Fruit fly (Drosophila melanogaster): ENCODE results near the gene CG32024.

Gene CG32024

dm6 chr3L:8852907-8853306, 45.5 kb downstream of the CG32024 start (continued):
- TF ChIP-seq Vsx1 (GFP tag; optimal IDR thresholded peaks at IDR 0.05) (no peak), slp2 (GFP tag; optimal IDR thresholded peaks at IDR 0.05) (no peak), cato (GFP tag; optimal IDR thresholded peaks at IDR 0.05; ENCODE audit: borderline replicate concordance) (no peak), CG16815 (GFP tag; optimal IDR thresholded peaks at IDR 0.05) (no peak), gsb (GFP tag; IDR thresholded peaks at IDR 0.05) (no peak), CG5180 (GFP tag; optimal IDR thresholded peaks at IDR 0.05) (no peak), az2 (GFP tag; optimal IDR thresholded peaks at IDR 0.05) (no peak), CG17359 (tag; optimal IDR thresholded peaks at IDR 0.05) (no peak), aop (GFP tag; IDR thresholded peaks at IDR 0.05) (no peak), ac (GFP tag; optimal IDR thresholded peaks at IDR 0.05) (no peak), Lpt (GFP tag; optimal IDR thresholded peaks at IDR 0.05) (no peak), CG18764 (GFP tag; optimal IDR thresholded peaks at IDR 0.05) (no peak), CG15514 (GFP tag; optimal IDR thresholded peaks at IDR 0.05) (no peak), tgo (GFP tag; IDR thresholded peaks at IDR 0.05) (peak; percentile 43; the same call in 2 of the 3 replicates), sna (GFP tag; IDR thresholded peaks at IDR 0.05; ENCODE audit: partially characterized antibody) (no peak), Atf3 (GFP tag; optimal IDR thresholded peaks at IDR 0.05) (no peak), ERR (GFP tag; optimal IDR thresholded peaks at IDR 0.05) (no peak), Drgx (GFP tag; IDR thresholded peaks at IDR 0.05) (no peak), unpg (GFP tag; optimal IDR thresholded peaks at IDR 0.05) (peak; percentile 18), CG10267 (tag; optimal IDR thresholded peaks at IDR 0.05) (no peak), prd (optimal IDR thresholded peaks at IDR 0.05) (no peak), prd (GFP tag; IDR thresholded peaks at IDR 0.05) (peak; percentile 64), CG34422 (GFP tag; IDR thresholded peaks at IDR 0.05) (no peak), CG6854 (GFP tag; optimal IDR thresholded peaks at IDR 0.05) (no peak), NC2α (GFP tag; optimal IDR thresholded peaks at IDR 0.05) (no peak), CG17612 (GFP tag; IDR thresholded peaks at IDR 0.05) (no peak), CoRest (tag; optimal IDR thresholded peaks at IDR 0.05) (peak; percentile 12), Hand (GFP tag; optimal IDR thresholded peaks at IDR 0.05) (no peak), HLH54F (GFP tag; optimal IDR thresholded peaks at IDR 0.05) (no peak), zen (tag; optimal IDR thresholded peaks at IDR 0.05) (no peak), ash1 (GFP tag; optimal IDR thresholded peaks at IDR 0.05) (no peak), Rx (GFP tag; IDR thresholded peaks at IDR 0.05) (0 out of 2 replicates have a peak, but pooled peaks have one; percentile 30), Dip2 (GFP tag; IDR thresholded peaks at IDR 0.05) (no peak), CG31388 (GFP tag; optimal IDR thresholded peaks at IDR 0.05) (no peak), peb (GFP tag; IDR thresholded peaks at IDR 0.05) (no peak), chinmo (GFP tag; IDR thresholded peaks at IDR 0.05; ENCODE audit: partially characterized antibody) (0 out of 4 replicates have a peak, but pooled peaks have one; percentile 21), grn (GFP tag; optimal IDR thresholded peaks at IDR 0.05) (no peak), CG13296 (GFP tag; optimal IDR thresholded peaks at IDR 0.05) (no peak), CG6254 (GFP tag; optimal IDR thresholded peaks at IDR 0.05) (no peak), CG10321 (GFP tag; IDR thresholded peaks at IDR 0.05) (no peak), HLHmδ (GFP tag; optimal IDR thresholded peaks at IDR 0.05) (no peak), CG33213 (GFP tag; optimal IDR thresholded peaks at IDR 0.05) (no peak), tap (tag; optimal IDR thresholded peaks at IDR 0.05) (no peak), CG11695 (GFP tag; IDR thresholded peaks at IDR 0.05) (peak; percentile 33; the same call in 1 of the 3 replicates), CG10147 (GFP tag; optimal IDR thresholded peaks at IDR 0.05) (no peak), CG18011 (GFP tag; optimal IDR thresholded peaks at IDR 0.05) (no peak), CG4820 (GFP tag; optimal IDR thresholded peaks at IDR 0.05) (no peak), gcm (GFP tag; optimal IDR thresholded peaks at IDR 0.05) (no peak), z (GFP tag; IDR thresholded peaks at IDR 0.05) (no peak), yki (optimal IDR thresholded peaks at IDR 0.05) (no peak), Usf (GFP tag; optimal IDR thresholded peaks at IDR 0.05) (no peak), HLH4C (GFP tag; IDR thresholded peaks at IDR 0.05; ENCODE audit: partially characterized antibody) (no peak)

All from whole organism, embryonic.